Fruit fly (Drosophila melanogaster) whole organism, prepupa: ENCODE results near the gene CG18507.

Source experiments
- Blimp-1 ChIP-seq: fragments of 200-800 bp; sonication (Bioruptor generic); optimal IDR thresholded peaks from 3 replicates; lab custom pipeline; 2017; ENCODE audit warnings: missing biosample characterization, missing genetic modification characterization, mild to moderate bottlenecking, moderate library complexity, missing genetic modification reagents
- CG11902 ChIP-seq: fragments of 200-800 bp; sonication (Bioruptor generic); optimal IDR thresholded peaks from 3 replicates; lab custom pipeline; 2016; ENCODE audit warnings: missing biosample characterization, missing genetic modification characterization
- CG15336 ChIP-seq: fragments of 200-800 bp; sonication (Bioruptor generic); IDR thresholded peaks from 2 replicates; pipeline ENCODE4 v1.3.6; 2022; ENCODE audit warnings: missing biosample characterization, missing genetic modification characterization
- CG1621 ChIP-seq: fragments of 200-800 bp; sonication (Bioruptor generic); optimal IDR thresholded peaks from 3 replicates; lab custom pipeline; 2018; ENCODE audit warnings: missing biosample characterization, mild to moderate bottlenecking, missing genetic modification characterization
- CG16779 ChIP-seq: fragments of 200-800 bp; sonication (Bioruptor generic); optimal IDR thresholded peaks from 3 replicates; lab custom pipeline; 2017; ENCODE audit warnings: missing biosample characterization, mild to moderate bottlenecking, missing genetic modification characterization
- CG32006 ChIP-seq: fragments of 200-800 bp; sonication (Bioruptor generic); optimal IDR thresholded peaks from 3 replicates; lab custom pipeline; 2017; ENCODE audit warnings: missing biosample characterization, mild to moderate bottlenecking, missing genetic modification characterization
- CG3919 ChIP-seq: fragments of 200-800 bp; sonication (Bioruptor generic); optimal IDR thresholded peaks from 3 replicates; lab custom pipeline; 2016; ENCODE audit warnings: missing biosample characterization, missing genetic modification characterization
- CG4318 ChIP-seq: fragments of 200-800 bp; sonication (Bioruptor generic); optimal IDR thresholded peaks from 3 replicates; lab custom pipeline; 2017; ENCODE audit warnings: missing biosample characterization, mild to moderate bottlenecking, missing genetic modification characterization
- CG6163 ChIP-seq: fragments of 200-800 bp; sonication (Bioruptor generic); IDR thresholded peaks from 3 replicates; pipeline ENCODE4 v1.3.6; 2022; ENCODE audit warnings: missing biosample characterization, missing genetic modification characterization
- CG6276 ChIP-seq: fragments of 200-800 bp; sonication (Bioruptor generic); optimal IDR thresholded peaks from 2 replicates; lab custom pipeline; 2017; ENCODE audit warnings: missing biosample characterization, mild to moderate bottlenecking, missing genetic modification characterization
- CG7368 ChIP-seq: fragments of 200-800 bp; sonication (Bioruptor generic); optimal IDR thresholded peaks from 3 replicates; lab custom pipeline; 2016; ENCODE audit warnings: missing biosample characterization, missing genetic modification characterization
- CG8119 ChIP-seq: fragments of 200-800 bp; sonication (Bioruptor generic); IDR thresholded peaks from 3 replicates; pipeline ENCODE4 v1.3.6; 2022; ENCODE audit warnings: missing biosample characterization, missing genetic modification characterization
- CG8632 ChIP-seq: fragments of 200-800 bp; sonication (Bioruptor generic); optimal IDR thresholded peaks from 3 replicates; lab custom pipeline; 2016; ENCODE audit warnings: missing biosample characterization, missing genetic modification characterization
- Eip75B ChIP-seq: fragments of 200-800 bp; sonication (Bioruptor generic); optimal IDR thresholded peaks from 3 replicates; lab custom pipeline; 2016; ENCODE audit warnings: missing biosample characterization, missing genetic modification characterization
- Eip78C ChIP-seq: fragments of 200-800 bp; sonication (Bioruptor generic); peaks from one replicate; lab custom pipeline; 2016; ENCODE audit warnings: missing biosample characterization, missing genetic modification characterization
- Eip93F ChIP-seq: fragments of 200-800 bp; sonication (Bioruptor generic); optimal IDR thresholded peaks from 2 replicates; lab custom pipeline; 2016; ENCODE audit warnings: missing biosample characterization, mild to moderate bottlenecking, missing genetic modification characterization
- Ets21C ChIP-seq: fragments of 200-800 bp; sonication (Bioruptor generic); optimal IDR thresholded peaks from 3 replicates; lab custom pipeline; 2016; ENCODE audit warnings: missing biosample characterization, missing genetic modification characterization
- Hr38 ChIP-seq: sonication (Bioruptor generic); optimal IDR thresholded peaks from 2 replicates; lab custom pipeline; 2016; ENCODE audit warnings: missing biosample characterization, missing genetic modification characterization
- Hr39 ChIP-seq: fragments of 200-800 bp; sonication (Bioruptor generic); optimal IDR thresholded peaks from 2 replicates; lab custom pipeline; 2016; ENCODE audit warnings: missing biosample characterization, missing genetic modification characterization
- Lpt ChIP-seq: fragments of 200-800 bp; sonication (Bioruptor generic); optimal IDR thresholded peaks from 3 replicates; lab custom pipeline; 2016; ENCODE audit warnings: missing biosample characterization, missing genetic modification characterization
- Met ChIP-seq: fragments of 200-800 bp; sonication (Bioruptor generic); optimal IDR thresholded peaks from 3 replicates; lab custom pipeline; 2016; ENCODE audit warnings: missing biosample characterization, missing genetic modification characterization
- OdsH ChIP-seq: fragments of 200-800 bp; sonication (Bioruptor generic); optimal IDR thresholded peaks from 3 replicates; lab custom pipeline; 2016; ENCODE audit warnings: missing biosample characterization, missing genetic modification characterization
- Sox102F ChIP-seq: fragments of 200-800 bp; sonication (Bioruptor generic); optimal IDR thresholded peaks from 2 replicates; lab custom pipeline; 2016; ENCODE audit warnings: missing biosample characterization, mild to moderate bottlenecking, missing genetic modification characterization
- Sox14 ChIP-seq: fragments of 200-800 bp; sonication (Bioruptor generic); optimal IDR thresholded peaks from 3 replicates; lab custom pipeline; 2016; ENCODE audit warnings: missing biosample characterization, missing genetic modification characterization
- Sox15 ChIP-seq: fragments of 200-800 bp; sonication (Bioruptor generic); optimal IDR thresholded peaks from 3 replicates; lab custom pipeline; 2016; ENCODE audit warnings: missing biosample characterization, missing genetic modification characterization
- achi ChIP-seq: fragments of 200-800 bp; sonication (Bioruptor generic); optimal IDR thresholded peaks from 3 replicates; lab custom pipeline; 2016; ENCODE audit warnings: missing biosample characterization, missing genetic modification characterization
- acj6 ChIP-seq: fragments of 200-800 bp; sonication (Bioruptor generic); optimal IDR thresholded peaks from 3 replicates; lab custom pipeline; 2016; ENCODE audit warnings: missing biosample characterization, missing genetic modification characterization
- cyc ChIP-seq: fragments of 200-800 bp; sonication (Bioruptor generic); optimal IDR thresholded peaks from 3 replicates; lab custom pipeline; 2016; ENCODE audit warnings: missing biosample characterization, missing genetic modification characterization
- dac ChIP-seq: fragments of 200-800 bp; sonication (Bioruptor generic); optimal IDR thresholded peaks from 2 replicates; lab custom pipeline; 2017; ENCODE audit warnings: missing biosample characterization, mild to moderate bottlenecking, missing genetic modification characterization
- eg ChIP-seq: fragments of 200-800 bp; sonication (Bioruptor generic); IDR thresholded peaks from 3 replicates; pipeline ENCODE4 v1.3.6; 2022; ENCODE audit warnings: missing biosample characterization, missing genetic modification characterization
- esn ChIP-seq: fragments of 200-800 bp; sonication (Bioruptor generic); optimal IDR thresholded peaks from 2 replicates; lab custom pipeline; 2016; ENCODE audit warnings: missing biosample characterization, mild to moderate bottlenecking, missing genetic modification characterization, moderate library complexity
- fd59A ChIP-seq: fragments of 200-800 bp; sonication (Bioruptor generic); optimal IDR thresholded peaks from 2 replicates; lab custom pipeline; 2017; ENCODE audit warnings: missing biosample characterization, mild to moderate bottlenecking, missing genetic modification characterization, missing genetic modification reagents
- fd85E ChIP-seq: fragments of 200-800 bp; sonication (Bioruptor generic); optimal IDR thresholded peaks from 3 replicates; lab custom pipeline; 2016; ENCODE audit warnings: missing biosample characterization, missing genetic modification characterization
- fkh ChIP-seq: fragments of 200-800 bp; sonication (Bioruptor generic); optimal IDR thresholded peaks from 3 replicates; lab custom pipeline; 2017; ENCODE audit warnings: missing biosample characterization, mild to moderate bottlenecking, missing genetic modification characterization, moderate library complexity
- lz ChIP-seq: fragments of 200-800 bp; sonication (Bioruptor generic); optimal IDR thresholded peaks from 3 replicates; lab custom pipeline; 2016; ENCODE audit warnings: missing biosample characterization, missing genetic modification characterization
- net ChIP-seq: fragments of 200-800 bp; sonication (Bioruptor generic); optimal IDR thresholded peaks from 3 replicates; lab custom pipeline; 2016; ENCODE audit warnings: missing biosample characterization, missing genetic modification characterization
- pdm3 ChIP-seq: fragments of 200-800 bp; sonication (Bioruptor generic); optimal IDR thresholded peaks from 3 replicates; lab custom pipeline; 2016; ENCODE audit warnings: missing biosample characterization, missing genetic modification characterization
- salr ChIP-seq, 2 experiments: fragments of 200-800 bp; sonication (Bioruptor generic); optimal IDR thresholded peaks; 3 replicates each; lab custom pipeline; 2016 to 2018; ENCODE audit warnings: missing biosample characterization in 2 of 2, missing genetic modification characterization in 2 of 2, mild to moderate bottlenecking in 1 of 2
- ss ChIP-seq, 2 experiments: fragments of 200-800 bp; sonication (Bioruptor generic); optimal IDR thresholded peaks; 2 replicates in 1 of 2; 3 replicates in 1 of 2; lab custom pipeline; 2017 to 2018; ENCODE audit warnings: mild to moderate bottlenecking in 2 of 2, missing biosample characterization in 2 of 2, missing genetic modification characterization in 2 of 2, moderate library complexity in 1 of 2
- topi ChIP-seq: fragments of 200-800 bp; sonication (Bioruptor generic); optimal IDR thresholded peaks from 3 replicates; lab custom pipeline; 2016; ENCODE audit warnings: missing biosample characterization, missing genetic modification characterization
- vri ChIP-seq: fragments of 200-800 bp; sonication (Bioruptor generic); optimal IDR thresholded peaks from 3 replicates; lab custom pipeline; 2016; ENCODE audit warnings: missing biosample characterization, mild to moderate bottlenecking, missing genetic modification characterization

The CG18507 gene

DNA sequence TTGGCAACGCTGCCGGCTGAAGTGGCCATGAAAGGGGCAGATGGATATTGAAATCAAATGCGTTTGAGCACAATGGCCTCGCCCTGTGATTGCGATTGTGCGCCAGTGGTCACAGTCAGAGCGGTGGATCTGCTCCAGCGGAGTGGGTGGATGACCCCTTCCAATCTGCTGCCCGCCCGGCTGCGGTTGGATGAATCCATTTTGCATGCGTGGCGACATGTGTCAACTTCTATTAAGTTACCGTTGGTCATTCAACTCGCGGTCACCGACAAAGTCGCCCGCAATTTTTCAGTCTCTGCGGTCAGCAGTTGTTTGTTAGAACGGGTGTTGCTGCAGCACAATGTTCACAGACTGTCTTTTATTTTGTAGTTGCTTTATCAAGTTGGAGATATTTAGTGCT lies 49.7 kb upstream of the CG18507 start:
- TF ChIP-seq Sox14 (GFP tag; lab: Kevin White, UChicago) (no peak), Eip75B (GFP tag; lab: Kevin White, UChicago) (no peak), CG8632 (GFP tag; lab: Kevin White, UChicago) (no peak), dac (GFP tag; lab: Kevin White, UChicago) (no peak), Sox102F (no peak), Ets21C (no peak), OdsH (no peak), CG6163 (no peak)

DNA sequence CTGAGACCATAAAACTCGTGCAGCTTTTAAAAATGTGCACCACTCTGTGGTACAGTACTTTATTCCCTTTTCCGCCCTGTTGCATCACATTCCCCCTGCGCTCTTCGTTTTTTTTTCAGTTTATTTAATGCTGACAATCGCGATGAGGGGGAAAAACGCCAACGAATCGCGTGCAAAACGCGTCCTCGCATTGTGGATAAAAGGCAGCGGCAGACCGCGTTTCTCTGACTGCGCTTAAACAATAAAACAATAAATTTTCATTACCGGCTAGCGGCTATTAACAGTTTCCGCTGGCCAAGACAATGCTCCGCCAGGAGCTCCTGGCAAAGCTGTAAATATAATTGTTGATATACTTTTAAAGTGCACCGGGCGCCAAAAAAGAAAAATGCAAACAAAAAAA lies 35.4 kb upstream of the CG18507 start:
- TF ChIP-seq Hr38 (no peak), CG1621 (tag; lab: Kevin White, UChicago) (no peak)

DNA sequence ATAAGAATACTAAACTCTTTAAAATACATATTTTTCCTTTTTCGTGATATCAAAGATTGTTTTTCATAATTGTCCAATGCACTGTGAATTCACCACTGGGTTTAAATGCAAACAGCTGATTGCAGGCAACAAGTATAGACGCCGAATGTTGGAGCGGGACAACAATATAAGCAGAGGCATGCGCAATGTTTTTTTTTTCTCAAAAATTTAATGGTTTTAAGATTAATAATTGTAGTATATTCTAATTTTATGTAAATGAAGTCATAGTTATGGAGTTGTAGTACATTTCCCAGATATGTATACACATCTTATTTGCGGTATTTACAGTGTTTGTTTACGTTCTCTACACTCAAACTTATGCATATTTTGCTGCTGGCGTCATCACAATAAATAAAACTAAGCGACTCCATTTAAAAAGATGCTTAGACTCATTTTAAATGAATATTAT lies 24.8 kb upstream of the CG18507 start:
- TF ChIP-seq lz (GFP tag; lab: Kevin White, UChicago) (no peak), CG4318 (GFP tag; lab: Kevin White, UChicago) (no peak), Eip75B (GFP tag; lab: Kevin White, UChicago) (no peak), Hr39 (GFP tag; lab: Kevin White, UChicago) (no peak), esn (GFP tag; lab: Kevin White, UChicago) (no peak), CG3919 (GFP tag; lab: Kevin White, UChicago) (no peak), pdm3 (GFP tag; lab: Kevin White, UChicago) (no peak), Eip93F (peak; percentile 19), Blimp-1 (no peak), salr (GFP tag; optimal IDR thresholded peaks at IDR 0.05; lab: Kevin White, UChicago) (no peak), Met (GFP tag; lab: Kevin White, UChicago) (peak; percentile 42), Eip78C (GFP tag; lab: Kevin White, UChicago) (peak; percentile 71), CG6276 (GFP tag; lab: Kevin White, UChicago) (no peak), Sox102F (peak; percentile 4), OdsH (no peak), dac (GFP tag; lab: Kevin White, UChicago) (no peak), CG15336 (GFP tag; lab: Robert Waterston, UW) (no peak), vri (GFP tag; lab: Kevin White, UChicago) (peak; percentile 4), ss (GFP tag; optimal IDR thresholded peaks at IDR 0.05; lab: Kevin White, UChicago) (peak in 1 of 2 experiments; percentile 31), CG16779 (no peak), topi (GFP tag; lab: Kevin White, UChicago) (no peak), fkh (GFP tag; lab: Kevin White, UChicago) (peak; percentile 64), CG8119 (GFP tag; lab: Robert Waterston, UW) (peak; percentile 45; the same call in 1 of the 3 replicates), acj6 (GFP tag; lab: Kevin White, UChicago) (no peak), CG8632 (GFP tag; lab: Kevin White, UChicago) (peak; percentile 4), Sox15 (no peak), CG1621 (tag; lab: Kevin White, UChicago) (no peak)

DNA sequence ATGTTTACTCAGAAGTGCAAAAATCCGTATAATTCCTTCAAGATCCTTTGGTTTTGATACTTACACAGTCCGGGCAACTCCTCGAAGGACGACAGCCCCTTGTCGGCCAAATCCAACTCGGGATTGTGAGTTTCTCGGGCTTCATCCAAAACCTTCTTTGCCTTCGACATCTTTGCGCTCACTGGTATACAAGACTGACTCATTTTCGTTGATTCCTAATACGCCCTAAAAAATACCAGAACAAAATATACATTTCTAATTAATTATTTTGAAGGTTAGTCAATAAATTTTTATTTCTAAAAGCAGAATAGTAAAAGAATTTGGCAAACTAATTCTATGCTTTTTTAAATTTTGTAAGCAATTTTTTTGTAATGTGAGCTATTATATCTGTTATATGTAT lies 24.3 kb upstream of the CG18507 start:
- TF ChIP-seq Lpt (no peak), CG16779 (no peak), Ets21C (no peak), achi (GFP tag; lab: Kevin White, UChicago) (no peak), net (no peak), acj6 (GFP tag; lab: Kevin White, UChicago) (no peak), CG11902 (GFP tag; lab: Kevin White, UChicago) (no peak), eg (GFP tag; lab: Robert Waterston, UW) (no peak), CG15336 (GFP tag; lab: Robert Waterston, UW) (no peak), CG6163 (no peak), vri (GFP tag; lab: Kevin White, UChicago) (no peak), CG32006 (GFP tag; lab: Kevin White, UChicago) (no peak), OdsH (no peak), fkh (GFP tag; lab: Kevin White, UChicago) (no peak), fd59A (GFP tag; lab: Kevin White, UChicago) (no peak), cyc (GFP tag; lab: Kevin White, UChicago) (no peak), Sox102F (no peak), CG4318 (GFP tag; lab: Kevin White, UChicago) (no peak), fd85E (GFP tag; lab: Kevin White, UChicago) (no peak), CG7368 (GFP tag; lab: Kevin White, UChicago) (no peak)
